Worm (Caenorhabditis elegans) whole organism, late embryonic: ENCODE results near the gene nuo-4.

Source experiments
- C08G9.2 ChIP-seq: sonication (generic microtip); optimal IDR thresholded peaks from 2 replicates; lab custom pipeline; 2016; ENCODE audit warnings: mild to moderate bottlenecking, missing genetic modification characterization, moderate library complexity, missing compliant biosample characterization
- C38D4.7 ChIP-seq: fragments of 200-800 bp; sonication (Bioruptor generic); optimal IDR thresholded peaks from 2 replicates; lab custom pipeline; 2018; ENCODE audit warnings: mild to moderate bottlenecking, missing genetic modification characterization, moderate library complexity, missing compliant biosample characterization
- K02D7.2 ChIP-seq: sonication (generic microtip); optimal IDR thresholded peaks from 2 replicates; lab custom pipeline; 2017; ENCODE audit warnings: mild to moderate bottlenecking, missing genetic modification characterization, missing compliant biosample characterization
- K09A11.1 ChIP-seq: sonication (generic microtip); optimal IDR thresholded peaks from 2 replicates; lab custom pipeline; 2017; ENCODE audit warnings: antibody characterized with exemption, mild to moderate bottlenecking, missing genetic modification characterization, missing compliant biosample characterization; ENCODE audit not compliant: insufficient read depth
- ahr-1 ChIP-seq: sonication (generic microtip); optimal IDR thresholded peaks from 2 replicates; lab custom pipeline; 2016; ENCODE audit warnings: missing genetic modification characterization, missing compliant biosample characterization
- ama-1 ChIP-seq: fragments of 150-350 bp; optimal IDR thresholded peaks from 2 replicates; lab custom pipeline; 2014
- ceh-18 ChIP-seq: sonication (generic microtip); optimal IDR thresholded peaks from 2 replicates; lab custom pipeline; 2016; ENCODE audit warnings: missing genetic modification characterization, missing compliant biosample characterization
- ceh-19 ChIP-seq: fragments of 200-800 bp; sonication (Bioruptor generic); optimal IDR thresholded peaks from 2 replicates; lab custom pipeline; 2018; ENCODE audit warnings: mild to moderate bottlenecking, missing genetic modification characterization, missing compliant biosample characterization
- ceh-2 ChIP-seq: sonication (generic microtip); optimal IDR thresholded peaks from 2 replicates; lab custom pipeline; 2016; ENCODE audit warnings: missing genotype, missing genetic modification characterization, missing compliant biosample characterization
- ceh-22 ChIP-seq: sonication (generic microtip); optimal IDR thresholded peaks from 2 replicates; lab custom pipeline; 2017; ENCODE audit warnings: missing biosample characterization, missing genetic modification characterization
- ceh-24 ChIP-seq: sonication (generic microtip); optimal IDR thresholded peaks from 2 replicates; lab custom pipeline; 2016; ENCODE audit warnings: mild to moderate bottlenecking, missing genetic modification characterization, missing compliant biosample characterization
- ceh-30 ChIP-seq: fragments of 150-350 bp; optimal IDR thresholded peaks from 2 replicates; lab custom pipeline; 2014; ENCODE audit warnings: missing biosample characterization, missing genetic modification characterization
- ceh-34 ChIP-seq: sonication (generic microtip); optimal IDR thresholded peaks from 2 replicates; lab custom pipeline; 2016; ENCODE audit warnings: mild to moderate bottlenecking, missing genetic modification characterization, missing compliant biosample characterization
- ceh-45 ChIP-seq: fragments of 200-800 bp; sonication (Bioruptor generic); IDR thresholded peaks from 2 replicates; pipeline ENCODE4 v1.3.6; 2022; ENCODE audit warnings: missing genetic modification reagents, missing genetic modification characterization, missing compliant biosample characterization
- ceh-48 ChIP-seq: sonication (generic microtip); optimal IDR thresholded peaks from 2 replicates; lab custom pipeline; 2016; ENCODE audit warnings: missing genetic modification characterization, inconsistent platforms, missing compliant biosample characterization
- ceh-6 ChIP-seq: fragments of 200-800 bp; sonication (Bioruptor generic); optimal IDR thresholded peaks from 2 replicates; lab custom pipeline; 2018; ENCODE audit warnings: mild to moderate bottlenecking, missing genetic modification characterization, missing compliant biosample characterization
- ceh-9 ChIP-seq: sonication (generic microtip); optimal IDR thresholded peaks from 2 replicates; lab custom pipeline; 2016; ENCODE audit warnings: mild to moderate bottlenecking, missing genetic modification characterization, inconsistent platforms, missing compliant biosample characterization
- che-1 ChIP-seq: sonication (generic microtip); optimal IDR thresholded peaks from 2 replicates; lab custom pipeline; 2016; ENCODE audit warnings: mild to moderate bottlenecking, missing genetic modification characterization, missing compliant biosample characterization
- dve-1 ChIP-seq: sonication (generic microtip); optimal IDR thresholded peaks from 2 replicates; lab custom pipeline; 2017; ENCODE audit warnings: antibody characterized with exemption, mild to moderate bottlenecking, missing genetic modification characterization, missing compliant biosample characterization
- elt-2 ChIP-seq: sonication (generic microtip); optimal IDR thresholded peaks from 2 replicates; lab custom pipeline; 2016; ENCODE audit warnings: missing genetic modification reagents, missing genetic modification characterization, missing compliant biosample characterization
- ets-4 ChIP-seq: sonication (generic microtip); optimal IDR thresholded peaks from 2 replicates; lab custom pipeline; 2016; ENCODE audit warnings: missing genetic modification characterization, missing compliant biosample characterization
- eyg-1 ChIP-seq: sonication (generic microtip); optimal IDR thresholded peaks from 2 replicates; lab custom pipeline; 2016; ENCODE audit warnings: missing genotype, missing genetic modification characterization, missing compliant biosample characterization
- fkh-10 ChIP-seq: fragments of 150-350 bp; optimal IDR thresholded peaks from 2 replicates; lab custom pipeline; 2014; ENCODE audit warnings: missing biosample characterization, missing genetic modification reagents, missing genetic modification characterization
- gmeb-2 ChIP-seq: sonication (generic microtip); optimal IDR thresholded peaks from 2 replicates; lab custom pipeline; 2016; ENCODE audit warnings: missing genetic modification characterization, inconsistent platforms, missing compliant biosample characterization
- hlh-13 ChIP-seq: fragments of 200-800 bp; sonication (Bioruptor generic); optimal IDR thresholded peaks from 2 replicates; lab custom pipeline; 2018; ENCODE audit warnings: mild to moderate bottlenecking, missing genetic modification characterization, missing compliant biosample characterization
- hlh-15 ChIP-seq: sonication (generic microtip); optimal IDR thresholded peaks from 2 replicates; lab custom pipeline; 2016; ENCODE audit warnings: missing genetic modification characterization, missing compliant biosample characterization
- hlh-30 ChIP-seq: sonication (generic microtip); optimal IDR thresholded peaks from 2 replicates; lab custom pipeline; 2017; ENCODE audit warnings: antibody characterized with exemption, missing genetic modification characterization, missing compliant biosample characterization; ENCODE audit not compliant: insufficient read depth
- hlh-6 ChIP-seq: sonication (generic microtip); optimal IDR thresholded peaks from 2 replicates; lab custom pipeline; 2016; ENCODE audit warnings: missing genotype, missing genetic modification characterization, missing compliant biosample characterization
- lin-11 ChIP-seq: fragments of 200-800 bp; sonication (Bioruptor generic); optimal IDR thresholded peaks from 2 replicates; lab custom pipeline; 2018; ENCODE audit warnings: mild to moderate bottlenecking, missing genetic modification characterization, missing compliant biosample characterization
- madf-2 ChIP-seq: sonication (generic microtip); optimal IDR thresholded peaks from 2 replicates; lab custom pipeline; 2017; ENCODE audit warnings: missing genetic modification characterization, missing compliant biosample characterization
- mec-3 ChIP-seq: sonication (generic microtip); optimal IDR thresholded peaks from 2 replicates; lab custom pipeline; 2016; ENCODE audit warnings: borderline replicate concordance, missing genetic modification characterization, missing compliant biosample characterization
- nfya-1 ChIP-seq: sonication (generic microtip); optimal IDR thresholded peaks from 2 replicates; lab custom pipeline; 2017; ENCODE audit warnings: missing genetic modification characterization, mild to moderate bottlenecking, missing compliant biosample characterization, antibody characterized with exemption, moderate library complexity
- nhr-11 ChIP-seq: fragments of 150-350 bp; optimal IDR thresholded peaks from 2 replicates; lab custom pipeline; 2014; ENCODE audit warnings: missing biosample characterization, missing genetic modification characterization
- nhr-232 ChIP-seq: sonication (generic microtip); optimal IDR thresholded peaks from 2 replicates; lab custom pipeline; 2016; ENCODE audit warnings: missing genetic modification characterization, missing compliant biosample characterization
- npax-4 ChIP-seq: sonication (generic microtip); optimal IDR thresholded peaks from 2 replicates; lab custom pipeline; 2016; ENCODE audit warnings: missing genetic modification characterization, missing compliant biosample characterization
- odd-2 ChIP-seq: sonication (generic microtip); optimal IDR thresholded peaks from 2 replicates; lab custom pipeline; 2017; ENCODE audit warnings: antibody characterized with exemption, mild to moderate bottlenecking, missing genetic modification characterization, missing compliant biosample characterization
- pag-3 ChIP-seq: sonication (generic microtip); optimal IDR thresholded peaks from 2 replicates; lab custom pipeline; 2016; ENCODE audit warnings: missing compliant biosample characterization, missing genetic modification characterization, borderline replicate concordance
- pat-9 ChIP-seq: fragments of 200-800 bp; sonication (Bioruptor generic); optimal IDR thresholded peaks from 2 replicates; lab custom pipeline; 2018; ENCODE audit warnings: mild to moderate bottlenecking, missing genetic modification characterization, moderate library complexity, missing compliant biosample characterization
- pax-1 ChIP-seq: fragments of 150-350 bp; optimal IDR thresholded peaks from 2 replicates; lab custom pipeline; 2014; ENCODE audit warnings: missing biosample characterization, missing genetic modification characterization
- pqm-1 ChIP-seq: sonication (generic microtip); optimal IDR thresholded peaks from 2 replicates; lab custom pipeline; 2016; ENCODE audit warnings: missing genetic modification characterization, missing compliant biosample characterization
- pros-1 ChIP-seq: fragments of 150-350 bp; optimal IDR thresholded peaks from 2 replicates; lab custom pipeline; 2014; ENCODE audit warnings: missing biosample characterization, missing genetic modification reagents, missing genetic modification characterization
- ref-2 ChIP-seq: sonication (generic microtip); optimal IDR thresholded peaks from 2 replicates; lab custom pipeline; 2016; ENCODE audit warnings: missing genetic modification characterization, missing compliant biosample characterization
- sdc-2 ChIP-seq: sonication (generic microtip); optimal IDR thresholded peaks from 2 replicates; lab custom pipeline; 2016; ENCODE audit warnings: missing genotype, missing genetic modification characterization, missing compliant biosample characterization
- sox-4 ChIP-seq: sonication (generic microtip); optimal IDR thresholded peaks from 2 replicates; lab custom pipeline; 2017; ENCODE audit warnings: mild to moderate bottlenecking, missing genetic modification characterization, inconsistent platforms, missing compliant biosample characterization
- syd-9 ChIP-seq: sonication (generic microtip); optimal IDR thresholded peaks from 2 replicates; lab custom pipeline; 2016; ENCODE audit warnings: mild to moderate bottlenecking, missing genetic modification characterization, moderate library complexity, missing compliant biosample characterization
- tbx-2 ChIP-seq: sonication (generic microtip); optimal IDR thresholded peaks from 2 replicates; lab custom pipeline; 2016; ENCODE audit warnings: missing genetic modification characterization, missing compliant biosample characterization
- tbx-7 ChIP-seq: sonication (generic microtip); optimal IDR thresholded peaks from 2 replicates; lab custom pipeline; 2016; ENCODE audit warnings: missing genotype, missing genetic modification characterization, missing compliant biosample characterization
- ttx-3 ChIP-seq: sonication (generic microtip); optimal IDR thresholded peaks from 2 replicates; lab custom pipeline; 2016; ENCODE audit warnings: missing genetic modification reagents, missing genetic modification characterization, missing compliant biosample characterization
- unc-3 ChIP-seq, 2 experiments: fragments of 200-800 bp in 1 of 2; sonication (Bioruptor generic) in 1 of 2; sonication (generic microtip) in 1 of 2; conservative IDR thresholded peaks in 1 of 2; optimal IDR thresholded peaks in 1 of 2; 2 replicates each; pipeline versions ENCODE4 v1.3.6 to Lab custom; 2016 to 2022; ENCODE audit warnings: missing compliant biosample characterization in 2 of 2, missing genetic modification characterization in 2 of 2, missing genetic modification reagents in 1 of 2
- unc-42 ChIP-seq: sonication (generic microtip); optimal IDR thresholded peaks from 2 replicates; lab custom pipeline; 2016; ENCODE audit warnings: missing genotype, missing genetic modification characterization, missing compliant biosample characterization
- unc-55 ChIP-seq: sonication (generic microtip); optimal IDR thresholded peaks from 2 replicates; lab custom pipeline; 2017; ENCODE audit warnings: missing biosample characterization, missing genetic modification reagents, missing genetic modification characterization
- zip-5 ChIP-seq: sonication (generic microtip); optimal IDR thresholded peaks from 2 replicates; lab custom pipeline; 2016; ENCODE audit warnings: missing genetic modification characterization, missing compliant biosample characterization
- ztf-16 ChIP-seq: sonication (generic microtip); optimal IDR thresholded peaks from 2 replicates; lab custom pipeline; 2017; ENCODE audit warnings: missing genetic modification characterization, missing compliant biosample characterization

The nuo-4 gene

ce11 chrIII:7189581-7190128, 31.0 kb upstream of the nuo-4 start, which contains the start of gene rps-21:
rps-21 (minus strand) TSS chrIII:7189631.
- no peak for TF ChIP-seq ceh-9 (tag; lab: Kevin White, UChicago)
- TF ChIP-seq ceh-18 (tag; lab: Kevin White, UChicago), result peak; percentile 45
- peak; percentile 47 for TF ChIP-seq ceh-34 (tag; lab: Kevin White, UChicago)
- no peak for TF ChIP-seq ceh-30 (tag; lab: Kevin White, UChicago)
- no peak for TF ChIP-seq ttx-3 (tag; lab: Kevin White, UChicago)
- TF ChIP-seq sox-4 (tag; lab: Kevin White, UChicago), result no peak
- TF ChIP-seq zip-5 (tag; lab: Kevin White, UChicago), result no peak
- TF ChIP-seq ref-2 (tag; lab: Kevin White, UChicago), result peak; percentile 11
- no peak for TF ChIP-seq ceh-2 (tag; lab: Kevin White, UChicago)
- TF ChIP-seq ceh-19 (GFP tag; lab: Kevin White, UChicago), result no peak
- no peak for TF ChIP-seq ceh-24 (tag; lab: Kevin White, UChicago)
- TF ChIP-seq ceh-48, result peak; percentile 19
- TF ChIP-seq ceh-22, result no peak
- no peak for TF ChIP-seq C08G9.2 (tag; lab: Kevin White, UChicago)
- TF ChIP-seq ama-1, result no peak
- no peak for TF ChIP-seq dve-1 (tag; lab: Kevin White, UChicago)
- TF ChIP-seq eyg-1, result no peak
- no peak for TF ChIP-seq pqm-1 (tag; lab: Kevin White, UChicago)
- TF ChIP-seq pax-1 (tag; lab: Kevin White, UChicago), result no peak
- TF ChIP-seq nhr-11 (tag; lab: Kevin White, UChicago), result no peak
- TF ChIP-seq ztf-16 (tag; lab: Kevin White, UChicago), result no peak
- no peak for TF ChIP-seq hlh-13
- TF ChIP-seq tbx-2 (tag; lab: Kevin White, UChicago), result peak; percentile 69
- no peak for TF ChIP-seq pat-9 (tag; lab: Kevin White, UChicago)
- TF ChIP-seq unc-55 (GFP tag; lab: Kevin White, UChicago), result peak; percentile 32
- no peak for TF ChIP-seq gmeb-2 (tag; lab: Kevin White, UChicago)
- TF ChIP-seq mec-3, result no peak
- TF ChIP-seq K02D7.2, result no peak
- no peak for TF ChIP-seq pros-1
- no peak for TF ChIP-seq hlh-30 (tag; lab: Kevin White, UChicago)
- no peak for TF ChIP-seq nhr-232 (tag; lab: Kevin White, UChicago)
- TF ChIP-seq pag-3, result no peak
- no peak for TF ChIP-seq hlh-6 (tag; lab: Kevin White, UChicago)
- no peak for TF ChIP-seq fkh-10
- no peak for TF ChIP-seq lin-11 (tag; lab: Kevin White, UChicago)
- TF ChIP-seq syd-9 (tag; lab: Kevin White, UChicago), result no peak
- TF ChIP-seq che-1 (tag; lab: Kevin White, UChicago), result no peak
- no peak for TF ChIP-seq madf-2 (tag; lab: Kevin White, UChicago)
- TF ChIP-seq C38D4.7, result no peak
- no peak for TF ChIP-seq K09A11.1 (tag; lab: Kevin White, UChicago)
- no peak for TF ChIP-seq ahr-1
- TF ChIP-seq ceh-6 (GFP tag; lab: Kevin White, UChicago), result no peak
- TF ChIP-seq npax-4 (tag; lab: Kevin White, UChicago), result no peak
- no peak for TF ChIP-seq sdc-2 (tag; lab: Kevin White, UChicago)
- TF ChIP-seq elt-2, result peak; percentile 21
- TF ChIP-seq unc-42 (tag; lab: Kevin White, UChicago), result peak; percentile 88
- no peak for TF ChIP-seq tbx-7 (tag; lab: Kevin White, UChicago)
- TF ChIP-seq ceh-45 (GFP tag; lab: Robert Waterston, UW), result no peak
- TF ChIP-seq ets-4 (tag; lab: Kevin White, UChicago), result no peak
- TF ChIP-seq nfya-1 (tag; lab: Kevin White, UChicago), result peak; percentile 81
- TF ChIP-seq odd-2 (tag; lab: Kevin White, UChicago), result no peak
- no peak for TF ChIP-seq hlh-15
- TF ChIP-seq unc-3 (GFP tag; conservative IDR thresholded peaks at IDR 0.05; lab: Robert Waterston, UW), result no peak
- TF ChIP-seq unc-3 (tag; optimal IDR thresholded peaks at IDR 0.05; lab: Kevin White, UChicago), result no peak
